Fruit fly (Drosophila melanogaster) whole organism, embryonic: ENCODE measurements around the gene Acsx4.

Experiments
- ATbp ChIP-seq: fragments of 200-800 bp; sonication (Bioruptor generic); optimal IDR thresholded peaks from 2 replicates; lab custom pipeline; 2017; ENCODE audit warnings: missing biosample characterization, mild to moderate bottlenecking, missing genetic modification characterization, missing genetic modification reagents
- BtbVII ChIP-seq: fragments of 200-800 bp; sonication (Bioruptor generic); optimal IDR thresholded peaks from 3 replicates; lab custom pipeline; 2017; ENCODE audit warnings: missing biosample characterization, mild to moderate bottlenecking, missing genetic modification characterization
- CG11504 ChIP-seq: fragments of 200-800 bp; sonication (Bioruptor generic); optimal IDR thresholded peaks from 3 replicates; lab custom pipeline; 2019; ENCODE audit warnings: missing biosample characterization, mild to moderate bottlenecking, missing genetic modification characterization, moderate library complexity
- CG11723 ChIP-seq: fragments of 200-800 bp; sonication (Bioruptor generic); optimal IDR thresholded peaks from 2 replicates; lab custom pipeline; 2017; ENCODE audit warnings: missing biosample characterization, mild to moderate bottlenecking, missing genetic modification characterization
- CG15011 ChIP-seq: fragments of 200-800 bp; sonication (Bioruptor generic); optimal IDR thresholded peaks from 3 replicates; lab custom pipeline; 2018; ENCODE audit warnings: missing biosample characterization, mild to moderate bottlenecking, missing genetic modification characterization
- CG1647 ChIP-seq: fragments of 200-800 bp; sonication (Bioruptor generic); optimal IDR thresholded peaks from 3 replicates; lab custom pipeline; 2016; ENCODE audit warnings: missing biosample characterization, missing genetic modification characterization
- CG17361 ChIP-seq: fragments of 200-800 bp; sonication (Bioruptor generic); IDR thresholded peaks from 3 replicates; pipeline ENCODE4 v1.3.6; 2022; ENCODE audit warnings: missing biosample characterization, missing genetic modification characterization
- CG2199 ChIP-seq: fragments of 200-800 bp; sonication (Bioruptor generic); IDR thresholded peaks from 3 replicates; pipeline ENCODE4 v1.3.6; 2022; ENCODE audit warnings: missing biosample characterization, missing genetic modification characterization
- bcd ChIP-seq: fragments of 200-800 bp; sonication (Bioruptor generic); optimal IDR thresholded peaks from 2 replicates; lab custom pipeline; 2017; ENCODE audit warnings: missing biosample characterization, mild to moderate bottlenecking, missing genetic modification characterization
- croc ChIP-seq: fragments of 200-800 bp; sonication (Bioruptor generic); conservative IDR thresholded peaks from 3 replicates; pipeline ENCODE4 v1.3.6; 2022; ENCODE audit warnings: missing biosample characterization, missing genetic modification characterization
- danr ChIP-seq: fragments of 200-800 bp; sonication (Bioruptor generic); IDR thresholded peaks from 2 replicates; pipeline ENCODE4 v1.3.6; 2022; ENCODE audit warnings: missing biosample characterization, missing genetic modification characterization
- lov ChIP-seq, 2 experiments: fragments of 200-800 bp in 1 of 2; fragments of >200 bp in 1 of 2; sonication (Bioruptor generic) in 1 of 2; IDR thresholded peaks in 1 of 2; optimal IDR thresholded peaks in 1 of 2; 2 replicates in 1 of 2; 3 replicates in 1 of 2; pipeline versions ENCODE4 v1.3.6 to Lab custom; 2017 to 2022; ENCODE audit warnings: missing biosample characterization in 1 of 2, missing genetic modification characterization in 1 of 2
- salm ChIP-seq: fragments of 200-800 bp; sonication (Bioruptor generic); optimal IDR thresholded peaks from 2 replicates; lab custom pipeline; 2018; ENCODE audit warnings: missing biosample characterization, mild to moderate bottlenecking, missing genetic modification characterization
- yki ChIP-seq: fragments of >200 bp; optimal IDR thresholded peaks from 3 replicates; lab custom pipeline; 2018

- TF ChIP-seq CG1647 (GFP tag; lab: Kevin White, UChicago) (no peak), danr (GFP tag; lab: Robert Waterston, UW) (no peak), CG15011 (GFP tag; lab: Kevin White, UChicago) (no peak), ATbp (GFP tag; lab: Kevin White, UChicago) (no peak), CG11723 (GFP tag; lab: Kevin White, UChicago) (no peak), salm (no peak), croc (GFP tag; lab: Robert Waterston, UW) (no peak), CG17361 (GFP tag; lab: Robert Waterston, UW) (no peak), CG11504 (tag; lab: Kevin White, UChicago) (no peak), CG2199 (GFP tag; lab: Robert Waterston, UW) (no peak), lov (optimal IDR thresholded peaks at IDR 0.05; lab: Kevin White, UChicago) (no peak), lov (GFP tag; IDR thresholded peaks at IDR 0.05; lab: Robert Waterston, UW) (no peak), BtbVII (GFP tag; lab: Kevin White, UChicago) (no peak), bcd (no peak), yki (lab: Kevin White, UChicago) (no peak)
These were observed 9.4 kb downstream of the Acsx4 start for dm6 chr3R:19792697-19793096.
